Worm (Caenorhabditis elegans): ENCODE results near the gene glb-3.

The glb-3 gene

ce11 chrV:11113041-11113574 is 21.3 kb upstream of the glb-3 start, which contains the start of gene erfa-3 (continued):
- TF ChIP-seq dmd-4 (tag; optimal IDR thresholded peaks at IDR 0.05; ENCODE audit: borderline replicate concordance) (peak; percentile 32), gmeb-2 (tag; optimal IDR thresholded peaks at IDR 0.05) (peak; percentile 69), hlh-30 (tag; optimal IDR thresholded peaks at IDR 0.05; ENCODE audit: insufficient read depth) (peak; percentile 49), ceh-9 (tag; optimal IDR thresholded peaks at IDR 0.05) (no peak), F13H6.1 (tag; optimal IDR thresholded peaks at IDR 0.05) (peak; percentile 63), npax-4 (tag; optimal IDR thresholded peaks at IDR 0.05) (peak; percentile 45), ztf-16 (tag; optimal IDR thresholded peaks at IDR 0.05) (peak; percentile 63), pqm-1 (tag; optimal IDR thresholded peaks at IDR 0.05) (no peak), ceh-2 (tag; optimal IDR thresholded peaks at IDR 0.05) (peak; percentile 65), pax-1 (tag; optimal IDR thresholded peaks at IDR 0.05) (peak; percentile 63), Y22D7AL.16 (tag; optimal IDR thresholded peaks at IDR 0.05) (peak; percentile 52), syd-9 (tag; optimal IDR thresholded peaks at IDR 0.05) (peak; percentile 73), ref-2 (tag; optimal IDR thresholded peaks at IDR 0.05) (peak; percentile 84), ama-1 (optimal IDR thresholded peaks at IDR 0.05) (no peak), elt-4 (tag; optimal IDR thresholded peaks at IDR 0.05) (no peak), fkh-6 (tag; optimal IDR thresholded peaks at IDR 0.05) (peak; percentile 73), sdc-2 (tag; optimal IDR thresholded peaks at IDR 0.05) (peak; percentile 60), ceh-22 (tag; optimal IDR thresholded peaks at IDR 0.05) (no peak), lim-6 (tag; optimal IDR thresholded peaks at IDR 0.05) (peak; percentile 49), T23F11.4 (GFP tag; optimal IDR thresholded peaks at IDR 0.05) (peak; percentile 71), hlh-13 (GFP tag; optimal IDR thresholded peaks at IDR 0.05) (peak; percentile 18), ceh-30 (tag; optimal IDR thresholded peaks at IDR 0.05) (no peak), fax-1 (tag; optimal IDR thresholded peaks at IDR 0.05) (peak; percentile 76), ceh-48 (tag; optimal IDR thresholded peaks at IDR 0.05) (peak; percentile 51), pha-2 (tag; optimal IDR thresholded peaks at IDR 0.05) (peak; percentile 85), che-1 (tag; optimal IDR thresholded peaks at IDR 0.05) (peak; percentile 65), hlh-8 (tag; optimal IDR thresholded peaks at IDR 0.05) (peak; percentile 68), fkh-10 (GFP tag; optimal IDR thresholded peaks at IDR 0.05) (no peak)

ce11 chrV:11113607-11114006 is 20.8 kb upstream of the glb-3 start, which contains the start of gene math-33:
TSS of gene math-33 (plus strand) at chrV:11113907.
- no peak for TF ChIP-seq ceh-14 (tag; optimal IDR thresholded peaks at IDR 0.05)
- no peak for TF ChIP-seq madf-2 (tag; optimal IDR thresholded peaks at IDR 0.05)
- no peak for TF ChIP-seq sdc-2 (tag; optimal IDR thresholded peaks at IDR 0.05)
- no peak for TF ChIP-seq mec-3 (tag; optimal IDR thresholded peaks at IDR 0.05; ENCODE audit: borderline replicate concordance)
- no peak for TF ChIP-seq hlh-6 (tag; optimal IDR thresholded peaks at IDR 0.05)
- no peak for TF ChIP-seq unc-42 (tag; optimal IDR thresholded peaks at IDR 0.05)
- no peak for TF ChIP-seq lim-6 (tag; optimal IDR thresholded peaks at IDR 0.05)
- TF ChIP-seq sox-2 (GFP tag; IDR thresholded peaks at IDR 0.05) = no peak
- TF ChIP-seq sox-4 (tag; optimal IDR thresholded peaks at IDR 0.05) = no peak

ce11 chrV:11118179-11118725 is 16.1 kb upstream of the glb-3 start:
- TF ChIP-seq sdc-2 (tag; optimal IDR thresholded peaks at IDR 0.05) (no peak), ceh-6 (GFP tag; optimal IDR thresholded peaks at IDR 0.05) (no peak), ceh-19 (GFP tag; optimal IDR thresholded peaks at IDR 0.05) (no peak), Y22D7AL.16 (tag; optimal IDR thresholded peaks at IDR 0.05) (no peak), pax-1 (tag; optimal IDR thresholded peaks at IDR 0.05) (no peak)

- TF ChIP-seq tbx-7 (tag; optimal IDR thresholded peaks at IDR 0.05) = no peak
- TF ChIP-seq sox-4 (tag; optimal IDR thresholded peaks at IDR 0.05) = no peak
- TF ChIP-seq ceh-19 (GFP tag; optimal IDR thresholded peaks at IDR 0.05) = no peak
- no peak for TF ChIP-seq unc-3 (GFP tag; conservative IDR thresholded peaks at IDR 0.05)
- TF ChIP-seq unc-3 (tag; optimal IDR thresholded peaks at IDR 0.05) = no peak
- no peak for TF ChIP-seq Y22D7AL.16 (tag; optimal IDR thresholded peaks at IDR 0.05)
- no peak for TF ChIP-seq pros-1 (tag; optimal IDR thresholded peaks at IDR 0.05)
- no peak for TF ChIP-seq syd-9 (tag; optimal IDR thresholded peaks at IDR 0.05)
- TF ChIP-seq K02D7.2 (tag; optimal IDR thresholded peaks at IDR 0.05) = no peak
- TF ChIP-seq ceh-45 (GFP tag; IDR thresholded peaks at IDR 0.05) = no peak
Measured at ce11 chrV:11119294-11119755, 15.1 kb upstream of the glb-3 start, which contains the start of gene scb-1. TSS of gene scb-1 (minus strand) at chrV:11119705.
